Worm (Caenorhabditis elegans) whole organism, L4 larva: ENCODE measurements around the gene ZK177.9.
"Not testable (repeated sequence)": the region's sequence is repeated elsewhere in the genome, so short reads cannot be mapped to it uniquely, and the experiment has no call there.

Experiments used
- D1046.2 ChIP-seq: fragments of 200-800 bp; sonication (Bioruptor generic); IDR thresholded peaks from 2 replicates; pipeline ENCODE4 v1.3.6; 2022; ENCODE audit warnings: missing genetic modification characterization, missing compliant biosample characterization
- T20F7.1 ChIP-seq: fragments of 200-800 bp; sonication (Bioruptor generic); optimal IDR thresholded peaks from 2 replicates; lab custom pipeline; 2018; ENCODE audit warnings: mild to moderate bottlenecking, missing genetic modification characterization, missing compliant biosample characterization
- T26A8.4 ChIP-seq: fragments of 200-800 bp; sonication (Bioruptor generic); IDR thresholded peaks from 2 replicates; pipeline ENCODE4 v1.3.6; 2022; ENCODE audit warnings: missing genetic modification characterization, missing compliant biosample characterization
- Y105C5A.15 ChIP-seq: fragments of 200-800 bp; sonication (Bioruptor generic); IDR thresholded peaks from 2 replicates; pipeline ENCODE4 v1.3.6; 2022; ENCODE audit warnings: missing genetic modification characterization, missing compliant biosample characterization
- Y48G9A.11 ChIP-seq: fragments of 200-800 bp; sonication (Bioruptor generic); IDR thresholded peaks from 2 replicates; pipeline ENCODE4 v1.3.6; 2022; ENCODE audit warnings: missing genetic modification reagents, missing genetic modification characterization, missing compliant biosample characterization
- Y5F2A.4 ChIP-seq: fragments of 200-800 bp; sonication (Bioruptor generic); optimal IDR thresholded peaks from 2 replicates; lab custom pipeline; 2018; ENCODE audit warnings: mild to moderate bottlenecking, missing genetic modification characterization, missing compliant biosample characterization
- ama-1 ChIP-seq: fragments of 150-350 bp; optimal IDR thresholded peaks from 2 replicates; lab custom pipeline; 2014; ENCODE audit warnings: inconsistent platforms, mixed read lengths
- arid-1 ChIP-seq: fragments of 200-800 bp; sonication (Bioruptor generic); conservative IDR thresholded peaks from 2 replicates; pipeline ENCODE4 v1.3.6; 2022; ENCODE audit warnings: missing genetic modification reagents, missing genetic modification characterization, missing compliant biosample characterization
- ceh-28 ChIP-seq: fragments of 150-350 bp; optimal IDR thresholded peaks from 2 replicates; lab custom pipeline; 2014; ENCODE audit warnings: missing biosample characterization, missing genetic modification reagents, missing genetic modification characterization
- ceh-62 ChIP-seq: sonication (generic microtip); optimal IDR thresholded peaks from 2 replicates; lab custom pipeline; 2017; ENCODE audit warnings: missing biosample characterization, missing genetic modification characterization
- cey-2 ChIP-seq: sonication (generic microtip); optimal IDR thresholded peaks from 3 replicates; lab custom pipeline; 2017; ENCODE audit warnings: missing genetic modification characterization, mild to moderate bottlenecking, missing compliant biosample characterization, antibody characterized with exemption, borderline replicate concordance; ENCODE audit not compliant: insufficient read depth
- ctbp-1 ChIP-seq: fragments of 200-800 bp; sonication (Bioruptor generic); IDR thresholded peaks from 2 replicates; pipeline ENCODE4 v1.3.6; 2022; ENCODE audit warnings: missing genetic modification reagents, missing genetic modification characterization, missing compliant biosample characterization
- daf-12 ChIP-seq: fragments of 150-350 bp; optimal IDR thresholded peaks from 2 replicates; lab custom pipeline; 2014; ENCODE audit warnings: missing biosample characterization, missing genetic modification reagents, missing genetic modification characterization
- fkh-10 ChIP-seq: fragments of 150-350 bp; optimal IDR thresholded peaks from 2 replicates; lab custom pipeline; 2014; ENCODE audit warnings: missing biosample characterization, missing genetic modification reagents, missing genetic modification characterization
- gei-8 ChIP-seq: fragments of 200-800 bp; sonication (Bioruptor generic); optimal IDR thresholded peaks from 2 replicates; lab custom pipeline; 2018; ENCODE audit warnings: mild to moderate bottlenecking, missing genetic modification characterization, missing compliant biosample characterization
- hlh-11 ChIP-seq: fragments of 200-800 bp; sonication (Bioruptor generic); optimal IDR thresholded peaks from 2 replicates; lab custom pipeline; 2018; ENCODE audit warnings: mild to moderate bottlenecking, missing genetic modification characterization, missing compliant biosample characterization
- jun-1 ChIP-seq: fragments of 150-350 bp; optimal IDR thresholded peaks from 2 replicates; lab custom pipeline; 2014; ENCODE audit warnings: missing biosample characterization, missing genetic modification reagents, missing genetic modification characterization
- lin-1 ChIP-seq: fragments of 200-800 bp; sonication (Bioruptor generic); IDR thresholded peaks from 2 replicates; pipeline ENCODE4 v1.3.6; 2022; ENCODE audit warnings: missing genetic modification reagents, missing genetic modification characterization, missing compliant biosample characterization
- lin-29 ChIP-seq: fragments of 200-800 bp; sonication (Bioruptor generic); IDR thresholded peaks from 2 replicates; pipeline ENCODE4 v1.3.6; 2022; ENCODE audit warnings: missing genetic modification reagents, missing genetic modification characterization, missing compliant biosample characterization
- madf-5 ChIP-seq, 2 experiments: fragments of 200-800 bp; sonication (Bioruptor generic); IDR thresholded peaks; 2 replicates each; pipeline ENCODE4 v1.3.6; 2022; ENCODE audit warnings: missing compliant biosample characterization in 2 of 2, missing genetic modification characterization in 2 of 2
- mdt-29 ChIP-seq: fragments of 200-800 bp; sonication (Bioruptor generic); IDR thresholded peaks from 2 replicates; pipeline ENCODE4 v1.3.6; 2022; ENCODE audit warnings: missing genetic modification reagents, missing genetic modification characterization, missing compliant biosample characterization
- nhr-11 ChIP-seq: fragments of 150-350 bp; optimal IDR thresholded peaks from 2 replicates; lab custom pipeline; 2014; ENCODE audit warnings: missing biosample characterization, missing genetic modification characterization
- nhr-111 ChIP-seq: fragments of 200-800 bp; sonication (Bioruptor generic); optimal IDR thresholded peaks from 2 replicates; lab custom pipeline; 2018; ENCODE audit warnings: mild to moderate bottlenecking, missing genetic modification characterization, missing compliant biosample characterization
- nhr-48 ChIP-seq: sonication (generic microtip); optimal IDR thresholded peaks from 2 replicates; lab custom pipeline; 2016; ENCODE audit warnings: mild to moderate bottlenecking, missing genetic modification characterization, missing compliant biosample characterization
- nhr-6 ChIP-seq: fragments of 150-350 bp; optimal IDR thresholded peaks from 2 replicates; lab custom pipeline; 2014; ENCODE audit warnings: missing biosample characterization, missing genetic modification characterization
- nhr-77 ChIP-seq: fragments of 150-350 bp; optimal IDR thresholded peaks from 2 replicates; lab custom pipeline; 2014; ENCODE audit warnings: missing biosample characterization, missing genetic modification characterization
- sdz-12 ChIP-seq: fragments of 200-800 bp; sonication (Bioruptor generic); optimal IDR thresholded peaks from 2 replicates; lab custom pipeline; 2018; ENCODE audit warnings: mild to moderate bottlenecking, missing genetic modification characterization, missing compliant biosample characterization
- skn-1 ChIP-seq: fragments of 150-350 bp; optimal IDR thresholded peaks from 2 replicates; lab custom pipeline; 2014; ENCODE audit warnings: missing biosample characterization, missing genetic modification characterization
- spr-1 ChIP-seq: sonication (generic microtip); optimal IDR thresholded peaks from 2 replicates; lab custom pipeline; 2016; ENCODE audit warnings: mild to moderate bottlenecking, missing genetic modification characterization, missing compliant biosample characterization
- vab-7 ChIP-seq: fragments of 200-800 bp; sonication (Bioruptor generic); IDR thresholded peaks from 2 replicates; pipeline ENCODE4 v1.3.6; 2022; ENCODE audit warnings: missing genetic modification reagents, missing genetic modification characterization, missing compliant biosample characterization
- zfp-2 ChIP-seq: sonication (generic microtip); optimal IDR thresholded peaks from 2 replicates; lab custom pipeline; 2016; ENCODE audit warnings: mild to moderate bottlenecking, missing genetic modification characterization, missing compliant biosample characterization
- zfp-3 ChIP-seq: fragments of 200-800 bp; sonication (Bioruptor generic); conservative IDR thresholded peaks from 2 replicates; pipeline ENCODE4 v1.3.6; 2022; ENCODE audit warnings: missing genetic modification reagents, missing genetic modification characterization, missing compliant biosample characterization
- ztf-7 ChIP-seq: fragments of 150-350 bp; optimal IDR thresholded peaks from 2 replicates; lab custom pipeline; 2014; ENCODE audit warnings: missing biosample characterization, missing genetic modification characterization

Gene ZK177.9

ce11 chrII:5543476-5544144, 26.1 kb upstream of the ZK177.9 start (continued):
- TF ChIP-seq zfp-3 (GFP tag; lab: Robert Waterston, UW) (peak; percentile 94), ztf-7 (tag; lab: Kevin White, UChicago) (peak; percentile 92), Y48G9A.11 (GFP tag; lab: Robert Waterston, UW) (peak; percentile 75), mdt-29 (GFP tag; lab: Robert Waterston, UW) (peak; percentile 99), ceh-62 (no peak), fkh-10 (GFP tag; lab: Kevin White, UChicago) (peak; percentile 98), arid-1 (GFP tag; lab: Robert Waterston, UW) (peak; percentile 96), lin-29 (GFP tag; lab: Robert Waterston, UW) (peak; percentile 91), nhr-11 (tag; lab: Kevin White, UChicago) (peak; percentile 98)
- TF ChIP-seq, all 104 proteins: peak for 98

- TF ChIP-seq hlh-11 (tag; lab: Kevin White, UChicago): no peak
- no peak for TF ChIP-seq cey-2
- TF ChIP-seq skn-1 (tag; lab: Kevin White, UChicago): no peak
- TF ChIP-seq lin-29 (GFP tag; lab: Robert Waterston, UW): no peak
- no peak for TF ChIP-seq mdt-29 (GFP tag; lab: Robert Waterston, UW)
- TF ChIP-seq ceh-28: no peak
- no peak for TF ChIP-seq D1046.2 (GFP tag; lab: Robert Waterston, UW)
- no peak for TF ChIP-seq arid-1 (GFP tag; lab: Robert Waterston, UW)
- TF ChIP-seq nhr-111 (GFP tag; lab: Kevin White, UChicago): no peak
- TF ChIP-seq ctbp-1 (GFP tag; lab: Robert Waterston, UW): no peak
- TF ChIP-seq Y5F2A.4 (GFP tag; lab: Kevin White, UChicago): no peak
- no peak for TF ChIP-seq Y105C5A.15 (GFP tag; lab: Robert Waterston, UW)
- no peak for TF ChIP-seq nhr-48 (tag; lab: Kevin White, UChicago)
- TF ChIP-seq Y48G9A.11 (GFP tag; lab: Robert Waterston, UW): no peak
- TF ChIP-seq jun-1 (tag; lab: Kevin White, UChicago): no peak
These were observed 24.1 kb upstream of the ZK177.9 start, which contains the start of gene C17C3.24 for ce11 chrII:5541685-5542084. C17C3.24 (minus strand) TSS chrII:5541785.

ce11 chrII:5540113-5540512, 22.6 kb upstream of the ZK177.9 start, which contains the start of gene hlh-27:
hlh-27 (minus strand) TSS chrII:5540213.
- not testable (repeated sequence) for TF ChIP-seq zfp-2 (tag; lab: Kevin White, UChicago); sdz-12 (GFP tag; lab: Kevin White, UChicago); nhr-111 (GFP tag; lab: Kevin White, UChicago)

- TF ChIP-seq gei-8 (no peak), ceh-62 (no peak), lin-1 (no peak), nhr-6 (no peak), daf-12 (no peak)
These were observed 20.0 kb upstream of the ZK177.9 start, which contains the start of gene C17C3.11 for ce11 chrII:5537524-5537923. C17C3.11 (plus strand) TSS chrII:5537824.

- TF ChIP-seq nhr-11 (tag; lab: Kevin White, UChicago) (no peak), ama-1 (lab: Kevin White, UChicago) (no peak), T26A8.4 (GFP tag; lab: Robert Waterston, UW) (no peak), T20F7.1 (peak; percentile 61), spr-1 (tag; lab: Kevin White, UChicago) (peak; percentile 65)
- TF ChIP-seq, all 104 proteins: peak for 2
These were observed 19.5 kb upstream of the ZK177.9 start for ce11 chrII:5537078-5537477.

ce11 chrII:5534939-5535338, 17.4 kb upstream of the ZK177.9 start, which contains the start of gene hlh-25:
hlh-25 (plus strand) TSS chrII:5535239.
- not testable (repeated sequence) for TF ChIP-seq vab-7 (GFP tag; lab: Robert Waterston, UW); nhr-77 (tag; lab: Kevin White, UChicago); madf-5 (GFP tag; IDR thresholded peaks at IDR 0.05; lab: Robert Waterston, UW)
